Fruit fly (Drosophila melanogaster) whole organism, embryonic: ENCODE results near the gene CG5592.

Source experiments
- BtbVII ChIP-seq: fragments of 200-800 bp; sonication (Bioruptor generic); optimal IDR thresholded peaks from 3 replicates; lab custom pipeline; 2017; ENCODE audit warnings: missing biosample characterization, mild to moderate bottlenecking, missing genetic modification characterization
- C15 ChIP-seq: fragments of 200-800 bp; sonication (Bioruptor generic); IDR thresholded peaks from 3 replicates; pipeline ENCODE4 v1.3.6; 2022; ENCODE audit warnings: missing biosample characterization, missing genetic modification characterization
- CG10321 ChIP-seq: fragments of 200-800 bp; sonication (Bioruptor generic); IDR thresholded peaks from 2 replicates; pipeline ENCODE4 v1.3.6; 2022; ENCODE audit warnings: missing biosample characterization, missing genetic modification characterization
- CG10431 ChIP-seq: fragments of 200-800 bp; sonication (Bioruptor generic); optimal IDR thresholded peaks from 3 replicates; lab custom pipeline; 2018; ENCODE audit warnings: missing biosample characterization, mild to moderate bottlenecking, missing genetic modification characterization
- CG11398 ChIP-seq: fragments of 200-800 bp; sonication (Bioruptor generic); optimal IDR thresholded peaks from 2 replicates; lab custom pipeline; 2016; ENCODE audit warnings: missing biosample characterization, missing genetic modification characterization
- CG11456 ChIP-seq: fragments of 200-800 bp; sonication (Bioruptor generic); IDR thresholded peaks from 3 replicates; pipeline ENCODE4 v1.3.6; 2022; ENCODE audit warnings: missing biosample characterization, missing genetic modification characterization
- CG16863 ChIP-seq: fragments of 200-800 bp; sonication (Bioruptor generic); optimal IDR thresholded peaks from 3 replicates; lab custom pipeline; 2016; ENCODE audit warnings: missing biosample characterization, missing genetic modification characterization
- CG17328 ChIP-seq: fragments of 200-800 bp; sonication (Bioruptor generic); IDR thresholded peaks from 2 replicates; pipeline ENCODE4 v1.3.6; 2022; ENCODE audit warnings: missing biosample characterization, missing genetic modification characterization
- CG5245 ChIP-seq: fragments of 200-800 bp; sonication (Bioruptor generic); optimal IDR thresholded peaks from 3 replicates; lab custom pipeline; 2016; ENCODE audit warnings: missing biosample characterization, missing genetic modification characterization
- CG6689 ChIP-seq: fragments of 200-800 bp; sonication (Bioruptor generic); IDR thresholded peaks from 2 replicates; pipeline ENCODE4 v1.3.6; 2022; ENCODE audit warnings: missing biosample characterization, missing genetic modification characterization
- CG8089 ChIP-seq: fragments of 200-800 bp; sonication (Bioruptor generic); optimal IDR thresholded peaks from 3 replicates; lab custom pipeline; 2016; ENCODE audit warnings: missing biosample characterization, missing genetic modification characterization
- CkIIα-i1 ChIP-seq: fragments of 200-800 bp; sonication (Bioruptor generic); IDR thresholded peaks from 2 replicates; pipeline ENCODE4 v1.3.6; 2022; ENCODE audit warnings: missing biosample characterization, missing genetic modification characterization
- D ChIP-seq, 2 experiments: fragments of 200-800 bp in 1 of 2; fragments of >200 bp in 1 of 2; sonication (Bioruptor generic) in 1 of 2; optimal IDR thresholded peaks; 2 replicates in 1 of 2; 3 replicates in 1 of 2; lab custom pipeline; 2017; ENCODE audit warnings: mild to moderate bottlenecking in 1 of 2, missing biosample characterization in 1 of 2, missing genetic modification characterization in 1 of 2, missing genetic modification reagents in 1 of 2
- Dad ChIP-seq: fragments of 200-800 bp; sonication (Bioruptor generic); optimal IDR thresholded peaks from 3 replicates; lab custom pipeline; 2016; ENCODE audit warnings: missing biosample characterization, missing genetic modification characterization
- E2f1 ChIP-seq: fragments of 200-800 bp; sonication (Bioruptor generic); IDR thresholded peaks from 2 replicates; pipeline ENCODE4 v1.3.6; 2022; ENCODE audit warnings: missing biosample characterization, missing genetic modification characterization
- Hey ChIP-seq: fragments of 200-800 bp; sonication (Bioruptor generic); optimal IDR thresholded peaks from 3 replicates; lab custom pipeline; 2018; ENCODE audit warnings: missing biosample characterization, mild to moderate bottlenecking, missing genetic modification characterization
- HmgZ ChIP-seq: fragments of 200-800 bp; sonication (Bioruptor generic); optimal IDR thresholded peaks from 2 replicates; lab custom pipeline; 2018; ENCODE audit warnings: missing biosample characterization, mild to moderate bottlenecking, missing genetic modification characterization
- Hr51 ChIP-seq, 2 experiments: fragments of 200-800 bp; sonication (Bioruptor generic); optimal IDR thresholded peaks; 2 replicates in 1 of 2; 3 replicates in 1 of 2; lab custom pipeline; 2016 to 2018; ENCODE audit warnings: missing biosample characterization in 2 of 2, missing genetic modification characterization in 2 of 2, mild to moderate bottlenecking in 1 of 2, moderate library complexity in 1 of 2
- NC2α ChIP-seq: fragments of 200-800 bp; sonication (Bioruptor generic); optimal IDR thresholded peaks from 2 replicates; lab custom pipeline; 2016; ENCODE audit warnings: missing biosample characterization, missing genetic modification characterization
- Nf-YB ChIP-seq: fragments of 200-800 bp; sonication (Bioruptor generic); optimal IDR thresholded peaks from 3 replicates; lab custom pipeline; 2019; ENCODE audit warnings: missing biosample characterization, mild to moderate bottlenecking, missing genetic modification characterization, moderate library complexity
- Nf-YC ChIP-seq: fragments of 200-800 bp; optimal IDR thresholded peaks from 3 replicates; lab custom pipeline; 2019; ENCODE audit warnings: missing biosample characterization, mild to moderate bottlenecking, missing genetic modification characterization, moderate library complexity
- Xrp1 ChIP-seq: fragments of 200-800 bp; sonication (Bioruptor generic); IDR thresholded peaks from 2 replicates; pipeline ENCODE4 v1.3.6; 2022; ENCODE audit warnings: missing biosample characterization, missing genetic modification characterization
- az2 ChIP-seq: fragments of 200-800 bp; sonication (Bioruptor generic); optimal IDR thresholded peaks from 3 replicates; lab custom pipeline; 2016; ENCODE audit warnings: missing biosample characterization, missing genetic modification characterization
- bowl ChIP-seq: fragments of 200-800 bp; sonication (Bioruptor generic); IDR thresholded peaks from 2 replicates; pipeline ENCODE4 v1.3.6; 2022; ENCODE audit warnings: missing biosample characterization, missing genetic modification characterization
- btn ChIP-seq: fragments of 200-800 bp; sonication (Bioruptor generic); optimal IDR thresholded peaks from 2 replicates; lab custom pipeline; 2016; ENCODE audit warnings: missing biosample characterization, missing genetic modification characterization
- cg ChIP-seq: fragments of 200-800 bp; sonication (Bioruptor generic); optimal IDR thresholded peaks from 3 replicates; lab custom pipeline; 2019; ENCODE audit warnings: missing biosample characterization, mild to moderate bottlenecking, missing genetic modification characterization, moderate library complexity
- ci ChIP-seq: fragments of 200-800 bp; sonication (Bioruptor generic); IDR thresholded peaks from 3 replicates; pipeline ENCODE4 v1.3.6; 2022; ENCODE audit warnings: missing biosample characterization, missing genetic modification characterization
- crol ChIP-seq: fragments of 200-800 bp; sonication (Bioruptor generic); IDR thresholded peaks from 2 replicates; pipeline ENCODE4 v1.3.6; 2022; ENCODE audit warnings: missing biosample characterization, missing genetic modification characterization
- dimm ChIP-seq: fragments of 200-800 bp; sonication (Bioruptor generic); IDR thresholded peaks from 2 replicates; pipeline ENCODE4 v1.3.6; 2022; ENCODE audit warnings: missing biosample characterization, missing genetic modification characterization
- ewg ChIP-seq: fragments of 200-800 bp; sonication (Bioruptor generic); optimal IDR thresholded peaks from 3 replicates; lab custom pipeline; 2017; ENCODE audit warnings: mild to moderate bottlenecking, missing biosample characterization, missing genetic modification reagents, missing genetic modification characterization
- fd3F ChIP-seq: fragments of 200-800 bp; sonication (Bioruptor generic); optimal IDR thresholded peaks from 2 replicates; lab custom pipeline; 2018; ENCODE audit warnings: missing biosample characterization, mild to moderate bottlenecking, missing genetic modification characterization, moderate library complexity
- gcm2 ChIP-seq: fragments of 200-800 bp; sonication (Bioruptor generic); optimal IDR thresholded peaks from 2 replicates; lab custom pipeline; 2016; ENCODE audit warnings: missing biosample characterization, missing genetic modification characterization
- gsb-n ChIP-seq: fragments of 200-800 bp; sonication (Bioruptor generic); optimal IDR thresholded peaks from 3 replicates; lab custom pipeline; 2018; ENCODE audit warnings: missing biosample characterization, mild to moderate bottlenecking, missing genetic modification characterization
- klu ChIP-seq: fragments of 200-800 bp; sonication (Bioruptor generic); IDR thresholded peaks from 2 replicates; pipeline ENCODE4 v1.3.6; 2022; ENCODE audit warnings: missing biosample characterization, missing genetic modification characterization
- nerfin-1 ChIP-seq: fragments of 200-800 bp; sonication (Bioruptor generic); optimal IDR thresholded peaks from 3 replicates; lab custom pipeline; 2019; ENCODE audit warnings: missing biosample characterization, mild to moderate bottlenecking, missing genetic modification characterization, moderate library complexity
- oc ChIP-seq: fragments of 200-800 bp; sonication (Bioruptor generic); optimal IDR thresholded peaks from 2 replicates; lab custom pipeline; 2018; ENCODE audit warnings: missing biosample characterization, mild to moderate bottlenecking, missing genetic modification characterization, moderate library complexity
- prd ChIP-seq, 3 experiments: fragments of >200 bp in 2 of 3; fragments of 200-800 bp in 1 of 3; sonication (Bioruptor generic) in 1 of 3; optimal IDR thresholded peaks in 2 of 3; IDR thresholded peaks in 1 of 3; 2 replicates in 2 of 3; 3 replicates in 1 of 3; pipeline versions ENCODE4 v1.3.6 to Lab custom; 2017 to 2022; ENCODE audit warnings: missing biosample characterization in 1 of 3, missing genetic modification characterization in 1 of 3
- pros ChIP-seq: fragments of 200-800 bp; sonication (Bioruptor generic); optimal IDR thresholded peaks from 3 replicates; lab custom pipeline; 2019; ENCODE audit warnings: missing biosample characterization, mild to moderate bottlenecking, missing genetic modification characterization, moderate library complexity
- seq ChIP-seq: fragments of 200-800 bp; sonication (Bioruptor generic); IDR thresholded peaks from 2 replicates; pipeline ENCODE4 v1.3.6; 2022; ENCODE audit warnings: missing biosample characterization, missing genetic modification characterization
- sim ChIP-seq: fragments of 200-800 bp; sonication (Bioruptor generic); IDR thresholded peaks from 2 replicates; pipeline ENCODE4 v1.3.6; 2022; ENCODE audit warnings: missing biosample characterization, missing genetic modification characterization
- tll ChIP-seq, 2 experiments: fragments of 200-800 bp in 1 of 2; fragments of >200 bp in 1 of 2; sonication (Bioruptor generic) in 1 of 2; optimal IDR thresholded peaks; 2 replicates each; lab custom pipeline; 2017 to 2019; ENCODE audit warnings: missing biosample characterization in 2 of 2, missing genetic modification characterization in 2 of 2, mild to moderate bottlenecking in 1 of 2, moderate library complexity in 1 of 2
- zen ChIP-seq: fragments of 200-800 bp; sonication (Bioruptor generic); optimal IDR thresholded peaks from 3 replicates; lab custom pipeline; 2018; ENCODE audit warnings: missing biosample characterization, mild to moderate bottlenecking, missing genetic modification characterization, moderate library complexity

CG5592 gene

dm6 chr3L:5882209-5882403, 15.3 kb upstream of the CG5592 start, which contains the start of gene CG13287:
TSS of gene CG13287 (plus strand) at chr3L:5882304.
- TF ChIP-seq nerfin-1 (tag; lab: Kevin White, UChicago), result peak; percentile 45
- TF ChIP-seq sim (GFP tag; lab: Robert Waterston, UW), result no peak
- TF ChIP-seq, all 482 proteins: peak for 1

- TF ChIP-seq CG5245 (no peak), gsb-n (peak; percentile 94), nerfin-1 (tag; lab: Kevin White, UChicago) (peak; percentile 51)
These were observed 12.7 kb upstream of the CG5592 start for dm6 chr3L:5884735-5885134.

- TF ChIP-seq CG8089 (GFP tag; lab: Kevin White, UChicago) (no peak), crol (GFP tag; lab: Robert Waterston, UW) (0 out of 2 replicates have a peak, but pooled peaks have one; percentile 14), Dad (GFP tag; lab: Kevin White, UChicago) (no peak), klu (GFP tag; lab: Robert Waterston, UW) (no peak), Xrp1 (GFP tag; lab: Robert Waterston, UW) (no peak), E2f1 (GFP tag; lab: Robert Waterston, UW) (no peak), ci (GFP tag; lab: Robert Waterston, UW) (no peak), Nf-YB (GFP tag; lab: Kevin White, UChicago) (peak; percentile 92), fd3F (GFP tag; lab: Kevin White, UChicago) (no peak), ewg (GFP tag; lab: Kevin White, UChicago) (peak; percentile 55), Nf-YC (tag; lab: Kevin White, UChicago) (peak; percentile 90), CG17328 (GFP tag; lab: Robert Waterston, UW) (no peak), CG10321 (no peak), CG16863 (GFP tag; lab: Kevin White, UChicago) (no peak), seq (GFP tag; lab: Robert Waterston, UW) (peak; percentile 24; the same call in 1 of the 2 replicates)
These were observed 6.3 kb upstream of the CG5592 start for dm6 chr3L:5891114-5891513.

- TF ChIP-seq pros (GFP tag; lab: Kevin White, UChicago) (peak; percentile 63), C15 (no peak), zen (tag; lab: Kevin White, UChicago) (peak; percentile 1), CG11456 (GFP tag; lab: Robert Waterston, UW) (0 out of 3 replicates have a peak, but pooled peaks have one; percentile 34), nerfin-1 (tag; lab: Kevin White, UChicago) (peak; percentile 57), az2 (GFP tag; lab: Kevin White, UChicago) (no peak)
These were observed 5.6 kb upstream of the CG5592 start for dm6 chr3L:5891812-5892211.

- no peak for TF ChIP-seq CG10431
- no peak for TF ChIP-seq btn (GFP tag; lab: Kevin White, UChicago)
- no peak for TF ChIP-seq NC2α (GFP tag; lab: Kevin White, UChicago)
- TF ChIP-seq prd (optimal IDR thresholded peaks at IDR 0.05; lab: Kevin White, UChicago), result no peak
- no peak for TF ChIP-seq prd (GFP tag; IDR thresholded peaks at IDR 0.05; lab: Robert Waterston, UW)
- peak; percentile 68 for TF ChIP-seq oc (tag; lab: Kevin White, UChicago)
- TF ChIP-seq BtbVII (GFP tag; lab: Kevin White, UChicago), result no peak
- TF ChIP-seq tll (GFP tag; optimal IDR thresholded peaks at IDR 0.05; lab: Kevin White, UChicago), result peak in 1 of 2 experiments; percentile 37
- TF ChIP-seq gcm2 (GFP tag; lab: Kevin White, UChicago), result no peak
- no peak for TF ChIP-seq bowl (GFP tag; lab: Robert Waterston, UW)
- TF ChIP-seq Hr51 (GFP tag; optimal IDR thresholded peaks at IDR 0.05; lab: Kevin White, UChicago), result no peak
- TF ChIP-seq CkIIα-i1 (GFP tag; lab: Robert Waterston, UW), result no peak
- no peak for TF ChIP-seq CG11398 (GFP tag; lab: Kevin White, UChicago)
- no peak for TF ChIP-seq D (optimal IDR thresholded peaks at IDR 0.05; lab: Kevin White, UChicago)
- peak; percentile 19 for TF ChIP-seq D (GFP tag; optimal IDR thresholded peaks at IDR 0.05; lab: Kevin White, UChicago)
- TF ChIP-seq Hey (tag; lab: Kevin White, UChicago), result peak; percentile 98
- TF ChIP-seq CG6689 (GFP tag; lab: Robert Waterston, UW), result no peak
- TF ChIP-seq nerfin-1 (tag; lab: Kevin White, UChicago), result peak; percentile 22
- TF ChIP-seq dimm, result no peak
- TF ChIP-seq HmgZ (tag; lab: Kevin White, UChicago), result no peak
- TF ChIP-seq cg (GFP tag; lab: Kevin White, UChicago), result no peak
These were observed 4.4 kb upstream of the CG5592 start for dm6 chr3L:5893063-5893462.
